Fruit fly (Drosophila melanogaster): ENCODE results near the gene CG5612.

- TF ChIP-seq fru (GFP tag; optimal IDR thresholded peaks at IDR 0.05), result no peak
- TF ChIP-seq Dfd (GFP tag; optimal IDR thresholded peaks at IDR 0.05), result no peak
- TF ChIP-seq dmrt93B (GFP tag; optimal IDR thresholded peaks at IDR 0.05), result no peak
- no peak for TF ChIP-seq usp (GFP tag; optimal IDR thresholded peaks at IDR 0.05)
- TF ChIP-seq lola (GFP tag; optimal IDR thresholded peaks at IDR 0.05), result no peak
- TF ChIP-seq rgr (GFP tag; optimal IDR thresholded peaks at IDR 0.05), result no peak
- no peak for TF ChIP-seq br (GFP tag; optimal IDR thresholded peaks at IDR 0.05)
- TF ChIP-seq ey (GFP tag; optimal IDR thresholded peaks at IDR 0.05), result no peak
- TF ChIP-seq Myc (optimal IDR thresholded peaks at IDR 0.05), result no peak
- TF ChIP-seq foxo (GFP tag; optimal IDR thresholded peaks at IDR 0.05), result no peak
- no peak for TF ChIP-seq Dif (GFP tag; optimal IDR thresholded peaks at IDR 0.05; ENCODE audit: partially characterized antibody)
- no peak for TF ChIP-seq pan (optimal IDR thresholded peaks at IDR 0.05)
- no peak for TF ChIP-seq Sp1 (GFP tag; optimal IDR thresholded peaks at IDR 0.05)
- no peak for TF ChIP-seq h (GFP tag; optimal IDR thresholded peaks at IDR 0.05)
Observed at dm6 chr3R:27661389-27661788, 35.6 kb upstream of the CG5612 start.

Measured in whole organism, wandering third instar larva.